Worm (Caenorhabditis elegans) whole organism, L2 larva: ENCODE data around the gene odr-7.
A peak's percentile ranks its signal among the peaks of the same experiment; 100 is the strongest.

Experiments used
- sma-9 ChIP-seq, 2 experiments: fragments of 150-350 bp in 1 of 2; sonication (generic microtip) in 1 of 2; optimal IDR thresholded peaks; 2 replicates each; lab custom pipeline; 2014 to 2016; ENCODE audit warnings: missing genetic modification characterization in 2 of 2, mild to moderate bottlenecking in 1 of 2, missing biosample characterization in 1 of 2, missing compliant biosample characterization in 1 of 2, missing genetic modification reagents in 1 of 2, moderate library complexity in 1 of 2
- ztf-11 ChIP-seq: sonication (generic microtip); optimal IDR thresholded peaks from 2 replicates; lab custom pipeline; 2017; ENCODE audit warnings: missing biosample characterization, missing genetic modification characterization

ce11 chrX:12500777-12501176 is 39.3 kb upstream of the odr-7 start:
- peak; percentile 98 for TF ChIP-seq sma-9 (GFP tag; optimal IDR thresholded peaks at IDR 0.05; lab: Kevin White, UChicago)
- TF ChIP-seq sma-9 (tag; optimal IDR thresholded peaks at IDR 0.05; lab: Kevin White, UChicago) = no peak
- no peak for TF ChIP-seq ztf-11 (tag; lab: Kevin White, UChicago)
